Worm (Caenorhabditis elegans) whole organism, late embryonic: ENCODE data around the gene cox-16.

Source experiments
- C08G9.2 ChIP-seq: sonication (generic microtip); optimal IDR thresholded peaks from 2 replicates; lab custom pipeline; 2016; ENCODE audit warnings: mild to moderate bottlenecking, missing genetic modification characterization, moderate library complexity, missing compliant biosample characterization
- ceh-14 ChIP-seq: sonication (generic microtip); optimal IDR thresholded peaks from 2 replicates; lab custom pipeline; 2016; ENCODE audit warnings: missing genotype, missing genetic modification characterization, missing compliant biosample characterization
- fkh-10 ChIP-seq: fragments of 150-350 bp; optimal IDR thresholded peaks from 2 replicates; lab custom pipeline; 2014; ENCODE audit warnings: missing biosample characterization, missing genetic modification reagents, missing genetic modification characterization
- pha-4 ChIP-seq: fragments of 150-350 bp; optimal IDR thresholded peaks from 2 replicates; lab custom pipeline; 2018; ENCODE audit warnings: missing biosample characterization, missing genetic modification reagents, missing genetic modification characterization
- pros-1 ChIP-seq: fragments of 150-350 bp; optimal IDR thresholded peaks from 2 replicates; lab custom pipeline; 2014; ENCODE audit warnings: missing biosample characterization, missing genetic modification reagents, missing genetic modification characterization
- tbx-2 ChIP-seq: sonication (generic microtip); optimal IDR thresholded peaks from 2 replicates; lab custom pipeline; 2016; ENCODE audit warnings: missing genetic modification characterization, missing compliant biosample characterization

DNA sequence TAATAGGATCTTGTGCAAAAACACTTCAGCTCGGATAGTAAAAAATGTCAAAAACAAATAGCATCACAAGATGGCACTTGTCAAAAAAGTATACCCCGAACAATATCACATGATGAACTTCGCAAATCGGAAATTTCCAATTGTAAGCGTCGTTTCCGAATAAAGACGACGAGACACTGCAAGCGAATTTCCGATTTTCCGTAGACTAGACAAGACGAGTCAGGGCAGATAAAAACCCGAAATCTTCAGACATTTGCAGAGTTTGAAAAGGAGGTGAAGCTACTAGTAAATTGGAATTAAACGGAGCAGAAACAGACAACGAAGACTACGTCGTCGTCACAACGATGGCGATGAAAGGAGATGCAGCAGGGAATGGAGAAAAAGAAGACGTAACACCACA is 35.6 kb upstream of the cox-16 start:
- TF ChIP-seq fkh-10 (no peak), tbx-2 (tag; lab: Kevin White, UChicago) (no peak), ceh-14 (tag; lab: Kevin White, UChicago) (no peak), C08G9.2 (no peak), pha-4 (no peak), pros-1 (no peak)
